Worm (Caenorhabditis elegans) whole organism, L4/young adult: ENCODE measurements around the gene vps-39.

ENCODE experiments used
- W03F9.2 ChIP-seq: fragments of 150-350 bp; optimal IDR thresholded peaks from 2 replicates; lab custom pipeline; 2014; ENCODE audit warnings: missing biosample characterization, missing genetic modification characterization
- him-1 ChIP-seq: sonication (generic microtip); optimal IDR thresholded peaks from 2 replicates; lab custom pipeline; 2016; ENCODE audit warnings: missing genotype, missing genetic modification reagents, missing genetic modification characterization, missing compliant biosample characterization

DNA sequence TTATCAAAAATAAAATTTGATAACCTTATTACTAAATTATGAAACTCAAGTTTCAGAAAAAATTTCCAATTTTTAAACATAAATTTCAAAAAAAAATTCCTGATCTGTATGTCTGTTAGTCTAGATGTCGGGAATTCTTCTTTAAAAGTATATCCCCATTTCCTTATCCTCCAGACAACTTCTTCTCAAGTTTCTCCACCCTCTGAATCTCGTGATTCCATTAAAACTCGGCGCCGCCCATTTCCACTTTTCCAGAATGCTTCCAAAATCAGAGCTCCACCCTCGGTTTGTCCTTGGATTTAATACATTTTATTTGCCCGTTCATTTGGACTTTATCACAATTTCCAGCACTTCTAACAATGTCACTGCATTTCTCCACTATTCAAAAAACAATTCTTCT, 4.5 kb downstream of the vps-39 start, which contains the start of gene ins-10:
- TF ChIP-seq him-1 (tag; lab: Kevin White, UChicago) (no peak), W03F9.2 (no peak)
